Worm (Caenorhabditis elegans) whole organism, young adult: Measurements from ENCODE around the gene H20E11.3.

Experiments used
- B0035.1 ChIP-seq: sonication (generic microtip); optimal IDR thresholded peaks from 2 replicates; lab custom pipeline; 2016; ENCODE audit warnings: missing genetic modification characterization, mild to moderate bottlenecking, missing compliant biosample characterization, missing genotype, missing genetic modification reagents
- B0336.3 ChIP-seq: fragments of 200-800 bp; sonication (Bioruptor generic); IDR thresholded peaks from 2 replicates; pipeline ENCODE4 v1.3.6; 2022; ENCODE audit warnings: missing genetic modification characterization, missing compliant biosample characterization
- D2030.7 ChIP-seq: fragments of 200-800 bp; sonication (Bioruptor generic); IDR thresholded peaks from 2 replicates; pipeline ENCODE4 v1.3.6; 2022; ENCODE audit warnings: missing genetic modification reagents, missing genetic modification characterization, missing compliant biosample characterization
- F33H1.4 ChIP-seq: fragments of 200-800 bp; sonication (Bioruptor generic); IDR thresholded peaks from 2 replicates; pipeline ENCODE4 v1.3.6; 2022; ENCODE audit warnings: missing genetic modification reagents, missing genetic modification characterization, missing compliant biosample characterization
- F49E8.2 ChIP-seq: sonication (generic microtip); optimal IDR thresholded peaks from 3 replicates; lab custom pipeline; 2017; ENCODE audit warnings: missing genetic modification characterization, mild to moderate bottlenecking, missing compliant biosample characterization, antibody characterized with exemption, moderate library complexity; ENCODE audit not compliant: insufficient read depth
- Y53F4B.3 ChIP-seq: fragments of 200-800 bp; sonication (Bioruptor generic); IDR thresholded peaks from 2 replicates; pipeline ENCODE4 v1.3.6; 2022; ENCODE audit warnings: missing genetic modification reagents, missing genetic modification characterization, missing compliant biosample characterization
- Y95B8A.8 ChIP-seq: fragments of 200-800 bp; sonication (Bioruptor generic); IDR thresholded peaks from 2 replicates; pipeline ENCODE4 v1.3.6; 2022; ENCODE audit warnings: missing genetic modification reagents, missing genetic modification characterization, missing compliant biosample characterization
- ZK185.1 ChIP-seq: sonication (generic microtip); optimal IDR thresholded peaks from 2 replicates; lab custom pipeline; 2016; ENCODE audit warnings: mild to moderate bottlenecking, missing genetic modification characterization, missing compliant biosample characterization; ENCODE audit not compliant: poor library complexity, severe bottlenecking
- akir-1 ChIP-seq: fragments of 200-800 bp; sonication (Bioruptor generic); optimal IDR thresholded peaks from 2 replicates; lab custom pipeline; 2018; ENCODE audit warnings: mild to moderate bottlenecking, missing genetic modification characterization, moderate library complexity, missing compliant biosample characterization
- attf-6 ChIP-seq: fragments of 200-800 bp; sonication (Bioruptor generic); IDR thresholded peaks from 2 replicates; pipeline ENCODE4 v1.3.6; 2022; ENCODE audit warnings: missing genetic modification reagents, missing genetic modification characterization, missing compliant biosample characterization
- cebp-1 ChIP-seq, 2 experiments: fragments of 200-800 bp in 1 of 2; sonication (Bioruptor generic) in 1 of 2; sonication (generic microtip) in 1 of 2; IDR thresholded peaks in 1 of 2; optimal IDR thresholded peaks in 1 of 2; 2 replicates each; pipeline versions ENCODE4 v1.3.6 to Lab custom; 2017 to 2022; ENCODE audit warnings: missing compliant biosample characterization in 2 of 2, missing genetic modification characterization in 2 of 2, mild to moderate bottlenecking in 1 of 2, missing genetic modification reagents in 1 of 2, moderate library complexity in 1 of 2
- cebp-2 ChIP-seq: fragments of 200-800 bp; sonication (Bioruptor generic); IDR thresholded peaks from 2 replicates; pipeline ENCODE4 v1.3.6; 2022; ENCODE audit warnings: missing genetic modification characterization, missing compliant biosample characterization
- ceh-100 ChIP-seq: fragments of 200-800 bp; sonication (Bioruptor generic); IDR thresholded peaks from 2 replicates; pipeline ENCODE4 v1.3.6; 2022; ENCODE audit warnings: missing genetic modification reagents, missing genetic modification characterization, missing compliant biosample characterization
- ceh-27 ChIP-seq: fragments of 200-800 bp; sonication (Bioruptor generic); optimal IDR thresholded peaks from 2 replicates; lab custom pipeline; 2018; ENCODE audit warnings: mild to moderate bottlenecking, missing genetic modification characterization, moderate library complexity, missing compliant biosample characterization
- ceh-58 ChIP-seq: fragments of 200-800 bp; sonication (Bioruptor generic); IDR thresholded peaks from 2 replicates; pipeline ENCODE4 v1.3.6; 2022; ENCODE audit warnings: missing genetic modification characterization, missing compliant biosample characterization
- ceh-79 ChIP-seq: sonication (generic microtip); optimal IDR thresholded peaks from 2 replicates; lab custom pipeline; 2017; ENCODE audit warnings: mild to moderate bottlenecking, missing genetic modification characterization, missing compliant biosample characterization
- chd-7 ChIP-seq: sonication (generic microtip); optimal IDR thresholded peaks from 2 replicates; lab custom pipeline; 2016; ENCODE audit warnings: mild to moderate bottlenecking, missing genetic modification characterization, moderate library complexity, missing compliant biosample characterization
- dpff-1 ChIP-seq: sonication (generic microtip); optimal IDR thresholded peaks from 2 replicates; lab custom pipeline; 2017; ENCODE audit warnings: mild to moderate bottlenecking, missing genetic modification characterization, missing compliant biosample characterization
- egrh-3 ChIP-seq: fragments of 200-800 bp; sonication (Bioruptor generic); IDR thresholded peaks from 2 replicates; pipeline ENCODE4 v1.3.6; 2022; ENCODE audit warnings: missing genetic modification reagents, missing genetic modification characterization, missing compliant biosample characterization
- hmg-1.2 ChIP-seq: fragments of 200-800 bp; sonication (Bioruptor generic); IDR thresholded peaks from 2 replicates; pipeline ENCODE4 v1.3.6; 2022; ENCODE audit warnings: missing genetic modification reagents, missing genetic modification characterization, missing compliant biosample characterization
- hmg-20 ChIP-seq: fragments of 200-800 bp; sonication (Bioruptor generic); IDR thresholded peaks from 2 replicates; pipeline ENCODE4 v1.3.6; 2022; ENCODE audit warnings: missing genetic modification reagents, missing genetic modification characterization, missing compliant biosample characterization
- hsf-1 ChIP-seq: fragments of 200-800 bp; sonication (Bioruptor generic); IDR thresholded peaks from 2 replicates; pipeline ENCODE4 v1.3.6; 2022; ENCODE audit warnings: missing genetic modification reagents, missing genetic modification characterization, missing compliant biosample characterization
- lin-26 ChIP-seq: fragments of 200-800 bp; sonication (Bioruptor generic); IDR thresholded peaks from 2 replicates; pipeline ENCODE4 v1.3.6; 2022; ENCODE audit warnings: missing genetic modification reagents, missing genetic modification characterization, missing compliant biosample characterization
- lin-35 ChIP-seq, 3 experiments: fragments of 150-350 bp in 2 of 3; sonication (generic microtip) in 1 of 3; optimal IDR thresholded peaks; 2 replicates each; lab custom pipeline; 2014 to 2018; ENCODE audit warnings: missing biosample characterization in 3 of 3, missing genetic modification characterization in 3 of 3, missing genetic modification reagents in 3 of 3
- lin-40 ChIP-seq: sonication (generic microtip); optimal IDR thresholded peaks from 2 replicates; lab custom pipeline; 2016; ENCODE audit warnings: missing genetic modification characterization, mild to moderate bottlenecking, missing compliant biosample characterization, missing genotype, missing genetic modification reagents
- lin-54 ChIP-seq: fragments of 200-800 bp; sonication (Bioruptor generic); optimal IDR thresholded peaks from 2 replicates; lab custom pipeline; 2018; ENCODE audit warnings: mild to moderate bottlenecking, missing genetic modification characterization, missing compliant biosample characterization
- lsl-1 ChIP-seq: fragments of 200-800 bp; sonication (Bioruptor generic); optimal IDR thresholded peaks from 2 replicates; lab custom pipeline; 2018; ENCODE audit warnings: mild to moderate bottlenecking, missing genetic modification characterization, moderate library complexity, missing compliant biosample characterization
- lsy-27 ChIP-seq: sonication (generic microtip); optimal IDR thresholded peaks from 2 replicates; lab custom pipeline; 2017; ENCODE audit warnings: missing genetic modification characterization, mild to moderate bottlenecking, missing compliant biosample characterization, antibody characterized with exemption, missing genotype, borderline replicate concordance; ENCODE audit not compliant: insufficient read depth
- madf-10 ChIP-seq: sonication (generic microtip); optimal IDR thresholded peaks from 2 replicates; lab custom pipeline; 2016; ENCODE audit warnings: mild to moderate bottlenecking, missing genetic modification characterization, missing compliant biosample characterization
- madf-6 ChIP-seq: fragments of 200-800 bp; sonication (Bioruptor generic); IDR thresholded peaks from 2 replicates; pipeline ENCODE4 v1.3.6; 2022; ENCODE audit warnings: missing genetic modification reagents, missing genetic modification characterization, missing compliant biosample characterization
- madf-8 ChIP-seq: fragments of 200-800 bp; sonication (Bioruptor generic); conservative IDR thresholded peaks from 2 replicates; pipeline ENCODE4 v1.3.6; 2022; ENCODE audit warnings: missing genetic modification reagents, missing genetic modification characterization, missing compliant biosample characterization
- mcd-1 ChIP-seq: fragments of 200-800 bp; sonication (Bioruptor generic); IDR thresholded peaks from 2 replicates; pipeline ENCODE4 v1.3.6; 2022; ENCODE audit warnings: missing genetic modification reagents, missing genetic modification characterization, missing compliant biosample characterization
- nfyb-1 ChIP-seq: fragments of 200-800 bp; sonication (Bioruptor generic); IDR thresholded peaks from 2 replicates; pipeline ENCODE4 v1.3.6; 2022; ENCODE audit warnings: missing genetic modification reagents, missing genetic modification characterization, missing compliant biosample characterization
- pbrm-1 ChIP-seq: fragments of 200-800 bp; sonication (Bioruptor generic); IDR thresholded peaks from 2 replicates; pipeline ENCODE4 v1.3.6; 2022; ENCODE audit warnings: missing genetic modification reagents, missing genetic modification characterization, missing compliant biosample characterization
- pha-4 ChIP-seq: fragments of 150-350 bp; sonication (generic microtip); optimal IDR thresholded peaks from 2 replicates; lab custom pipeline; 2014; ENCODE audit warnings: missing biosample characterization, missing genetic modification reagents, missing genetic modification characterization
- rcor-1 ChIP-seq: fragments of 200-800 bp; sonication (Bioruptor generic); IDR thresholded peaks from 2 replicates; pipeline ENCODE4 v1.3.6; 2022; ENCODE audit warnings: missing genetic modification reagents, missing genetic modification characterization, missing compliant biosample characterization
- snpc-3.4 ChIP-seq: sonication (generic microtip); optimal IDR thresholded peaks from 2 replicates; lab custom pipeline; 2017; ENCODE audit warnings: missing genetic modification characterization, mild to moderate bottlenecking, missing compliant biosample characterization, antibody characterized with exemption, moderate library complexity, missing genotype, missing genetic modification reagents
- snpc-4 ChIP-seq, 5 experiments: fragments of 150-350 bp in 1 of 5; sonication (generic microtip) in 4 of 5; optimal IDR thresholded peaks; 2 replicates each; lab custom pipeline; 2014 to 2018; ENCODE audit warnings: missing genetic modification characterization in 5 of 5, missing biosample characterization in 3 of 5, antibody characterized with exemption in 2 of 5, mild to moderate bottlenecking in 2 of 5, missing compliant biosample characterization in 2 of 5, missing genotype in 2 of 5, moderate library complexity in 2 of 5, missing genetic modification reagents in 1 of 5
- tbp1 ChIP-seq: fragments of 200-800 bp; sonication (Bioruptor generic); optimal IDR thresholded peaks from 2 replicates; lab custom pipeline; 2018; ENCODE audit warnings: mild to moderate bottlenecking, missing genetic modification characterization, missing compliant biosample characterization
- zfh-2 ChIP-seq: fragments of 200-800 bp; sonication (Bioruptor generic); conservative IDR thresholded peaks from 2 replicates; pipeline ENCODE4 v1.3.6; 2022; ENCODE audit warnings: missing genetic modification reagents, missing genetic modification characterization, missing compliant biosample characterization
- ztf-18 ChIP-seq: sonication (generic microtip); optimal IDR thresholded peaks from 2 replicates; lab custom pipeline; 2016; ENCODE audit warnings: missing genotype, mild to moderate bottlenecking, missing genetic modification characterization, missing compliant biosample characterization
- ztf-22 ChIP-seq: fragments of 200-800 bp; sonication (Bioruptor generic); optimal IDR thresholded peaks from 2 replicates; lab custom pipeline; 2018; ENCODE audit warnings: mild to moderate bottlenecking, missing genetic modification characterization, moderate library complexity, missing compliant biosample characterization
- ztf-26 ChIP-seq: sonication (generic microtip); optimal IDR thresholded peaks from 2 replicates; lab custom pipeline; 2017; ENCODE audit warnings: missing genetic modification characterization, missing compliant biosample characterization

H20E11.3 gene

DNA sequence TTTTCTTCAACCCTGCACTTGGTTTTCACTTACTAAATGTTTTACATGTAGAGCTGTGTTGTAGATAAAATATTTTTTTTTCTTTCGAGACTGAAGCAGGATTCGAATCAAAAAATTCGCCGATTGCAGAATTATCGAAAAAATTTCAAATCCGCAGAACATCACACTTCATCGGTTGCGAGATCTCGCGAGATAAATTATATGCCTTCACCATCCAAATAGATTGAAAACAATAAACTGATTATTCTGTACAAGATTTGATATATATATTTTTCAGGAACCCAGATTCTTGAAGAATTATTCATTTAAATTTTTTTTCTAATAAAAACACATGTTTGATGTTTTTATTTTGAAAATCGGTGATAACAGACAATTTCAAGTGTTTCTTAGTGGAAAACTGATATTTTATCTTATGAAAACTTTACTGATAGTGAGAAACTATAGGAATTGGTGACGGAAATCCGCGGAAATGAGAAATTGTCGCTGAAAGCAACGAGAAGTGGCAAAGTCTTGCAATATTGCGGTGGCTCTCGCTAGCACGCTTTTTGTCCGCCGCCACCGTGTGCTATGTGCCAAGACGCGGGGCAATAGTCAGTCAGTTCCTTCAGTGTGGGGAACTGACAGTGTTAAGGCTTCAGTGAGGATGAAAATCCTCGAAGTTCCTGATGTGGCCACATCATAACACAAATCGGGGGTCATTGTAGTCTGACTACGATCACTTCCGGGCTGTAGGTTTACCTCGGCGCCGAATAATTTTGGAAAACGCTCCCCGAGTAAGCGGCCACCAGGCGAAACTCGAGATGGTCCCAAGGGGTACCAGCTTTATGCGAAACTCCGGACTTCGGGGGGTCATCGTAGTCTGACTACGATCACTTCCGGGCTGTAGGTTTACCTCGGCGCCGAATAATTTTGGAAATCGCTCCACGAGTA is 32.0 kb upstream of the H20E11.3 start (continued):
- TF ChIP-seq hsf-1 = 0 out of 2 replicates have a peak, but pooled peaks have one; percentile 34
- TF ChIP-seq tbp1 (GFP tag; lab: Kevin White, UChicago) = peak; percentile 63
- TF ChIP-seq pbrm-1 (GFP tag; lab: Robert Waterston, UW) = 0 out of 2 replicates have a peak, but pooled peaks have one; percentile 46
- TF ChIP-seq lin-26 (GFP tag; lab: Robert Waterston, UW) = peak; percentile 36; the same call in 1 of the 2 replicates
- peak in 1 of 3 experiments; percentile 42 for TF ChIP-seq lin-35 (GFP tag; optimal IDR thresholded peaks at IDR 0.05; lab: Kevin White, UChicago)
- TF ChIP-seq B0035.1 (tag; lab: Kevin White, UChicago) = peak; percentile 44
- peak; percentile 60 for TF ChIP-seq chd-7 (tag; lab: Kevin White, UChicago)
- TF ChIP-seq rcor-1 = peak; percentile 29; the same call in 1 of the 2 replicates
- peak; percentile 76 for TF ChIP-seq F49E8.2 (tag; lab: Kevin White, UChicago)
- peak; percentile 7 for TF ChIP-seq ztf-22 (GFP tag; lab: Kevin White, UChicago)
- TF ChIP-seq mcd-1 (GFP tag; lab: Robert Waterston, UW) = peak; percentile 24; the same call in 1 of the 2 replicates
- TF ChIP-seq akir-1 = no peak
- peak; percentile 50 for TF ChIP-seq lsl-1
- TF ChIP-seq hmg-20 (GFP tag; lab: Robert Waterston, UW) = no peak
- TF ChIP-seq ceh-79 (tag; lab: Kevin White, UChicago) = peak; percentile 50
- no peak for TF ChIP-seq ceh-27 (GFP tag; lab: Kevin White, UChicago)
- TF ChIP-seq cebp-1 (GFP tag; IDR thresholded peaks at IDR 0.05; lab: Robert Waterston, UW) = no peak
- peak; percentile 5 for TF ChIP-seq cebp-1 (tag; optimal IDR thresholded peaks at IDR 0.05; lab: Kevin White, UChicago)
- peak; percentile 64 for TF ChIP-seq hmg-1.2 (GFP tag; lab: Robert Waterston, UW)
- peak; percentile 75 for TF ChIP-seq snpc-3.4
- peak; percentile 45 for TF ChIP-seq madf-6 (GFP tag; lab: Robert Waterston, UW)
- peak; percentile 50 for TF ChIP-seq ZK185.1
- no peak for TF ChIP-seq dpff-1 (tag; lab: Kevin White, UChicago)
- TF ChIP-seq B0336.3 (GFP tag; lab: Robert Waterston, UW) = 0 out of 2 replicates have a peak, but pooled peaks have one; percentile 12
- 0 out of 2 replicates have a peak, but pooled peaks have one; percentile 28 for TF ChIP-seq Y95B8A.8 (GFP tag; lab: Robert Waterston, UW)
- peak; percentile 34 for TF ChIP-seq ztf-26
- no peak for TF ChIP-seq madf-10 (tag; lab: Kevin White, UChicago)
- peak; percentile 53; the same call in 1 of the 2 replicates for TF ChIP-seq cebp-2 (GFP tag; lab: Robert Waterston, UW)
- peak; percentile 58 for TF ChIP-seq lin-40 (tag; lab: Kevin White, UChicago)
- TF ChIP-seq zfh-2 = peak; percentile 85; the same call in 1 of the 2 replicates
- no peak for TF ChIP-seq ceh-100 (GFP tag; lab: Robert Waterston, UW)
- peak; percentile 58 for TF ChIP-seq nfyb-1 (GFP tag; lab: Robert Waterston, UW)

DNA sequence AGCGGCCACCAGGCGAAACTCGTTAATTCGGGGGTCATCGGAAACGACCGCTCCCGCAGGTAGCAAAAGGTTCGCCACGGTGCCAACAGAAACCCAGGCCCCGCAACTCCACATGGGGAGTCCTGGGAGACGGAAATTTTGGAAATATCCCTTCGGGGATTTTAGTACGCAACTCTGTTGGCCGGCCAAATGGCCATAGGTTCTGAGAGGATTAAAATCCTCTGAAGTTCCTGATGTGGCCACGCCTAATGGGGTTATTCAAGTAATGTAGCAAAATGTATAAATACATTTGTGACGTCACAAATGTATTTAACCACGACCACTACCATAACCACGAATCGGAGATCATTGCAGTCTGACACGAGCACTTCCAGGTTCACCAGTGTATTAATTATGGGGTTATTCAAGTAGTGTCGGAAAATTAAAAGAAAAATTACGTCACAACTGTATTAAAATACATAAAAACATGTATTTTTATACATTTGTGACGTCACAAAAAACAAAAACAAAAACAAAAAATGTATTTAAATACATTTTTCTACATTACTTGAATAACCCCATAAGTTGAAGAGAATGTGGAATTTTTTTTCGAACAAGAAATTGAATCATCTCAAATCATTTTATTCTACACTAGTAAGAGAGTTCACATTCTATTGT is 31.2 kb upstream of the H20E11.3 start:
- peak; percentile 35 for TF ChIP-seq ztf-18 (tag; lab: Kevin White, UChicago)
- TF ChIP-seq attf-6 = peak; percentile 98
- no peak for TF ChIP-seq Y53F4B.3 (GFP tag; lab: Robert Waterston, UW)
- no peak for TF ChIP-seq pha-4 (tag; lab: Kevin White, UChicago)
- no peak; the same call in 1 of the 2 replicates for TF ChIP-seq F33H1.4 (GFP tag; lab: Robert Waterston, UW)
- TF ChIP-seq lin-54 = peak; percentile 18
- TF ChIP-seq snpc-4 (GFP tag; optimal IDR thresholded peaks at IDR 0.05; lab: Kevin White, UChicago) = no peak
- peak in 1 of 4 experiments; percentile 40 for TF ChIP-seq snpc-4 (tag; optimal IDR thresholded peaks at IDR 0.05; lab: Kevin White, UChicago)
- TF ChIP-seq ceh-58 (GFP tag; lab: Robert Waterston, UW) = peak; percentile 88; the same call in 1 of the 2 replicates
- no peak for TF ChIP-seq egrh-3 (GFP tag; lab: Robert Waterston, UW)
- peak; percentile 20 for TF ChIP-seq lsl-1
- no peak for TF ChIP-seq D2030.7 (GFP tag; lab: Robert Waterston, UW)
- TF ChIP-seq lsy-27 (tag; lab: Kevin White, UChicago) = no peak
- TF ChIP-seq madf-8 (GFP tag; lab: Robert Waterston, UW) = 0 out of 2 replicates have a peak, but pooled peaks have one; percentile 11
